Worm (Caenorhabditis elegans) whole organism, mixed stage, embryonic: ENCODE results near the gene gln-3.

ENCODE experiments used
- ceh-43 ChIP-seq: fragments of 200-800 bp; sonication (Bioruptor generic); optimal IDR thresholded peaks from 2 replicates; lab custom pipeline; 2018; ENCODE audit warnings: mild to moderate bottlenecking, missing genetic modification characterization, moderate library complexity, missing compliant biosample characterization
- lin-13 ChIP-seq: fragments of 150-350 bp; optimal IDR thresholded peaks from 2 replicates; lab custom pipeline; 2014; ENCODE audit warnings: missing biosample characterization, missing genetic modification characterization
- mep-1 ChIP-seq: fragments of 150-350 bp; optimal IDR thresholded peaks from 2 replicates; lab custom pipeline; 2017; ENCODE audit warnings: missing biosample characterization, missing genetic modification reagents, missing genetic modification characterization, inconsistent platforms
- nhr-237 ChIP-seq: fragments of 150-350 bp; optimal IDR thresholded peaks from 2 replicates; lab custom pipeline; 2014; ENCODE audit warnings: missing biosample characterization, missing genetic modification characterization
- unc-120 ChIP-seq: sonication (generic microtip); optimal IDR thresholded peaks from 2 replicates; lab custom pipeline; 2017; ENCODE audit warnings: missing genetic modification characterization, missing compliant biosample characterization; ENCODE audit not compliant: poor library complexity, severe bottlenecking
- zip-8 ChIP-seq: fragments of 150-350 bp; optimal IDR thresholded peaks from 2 replicates; lab custom pipeline; 2014; ENCODE audit warnings: missing biosample characterization, missing genetic modification characterization

ce11 chrIV:16186008-16186407, 15.5 kb upstream of the gln-3 start:
- TF ChIP-seq nhr-237 (tag; lab: Kevin White, UChicago) (no peak), unc-120 (tag; lab: Kevin White, UChicago) (no peak), lin-13 (no peak), ceh-43 (no peak), mep-1 (tag; lab: Kevin White, UChicago) (no peak), zip-8 (tag; lab: Kevin White, UChicago) (no peak)
